Worm (Caenorhabditis elegans) whole organism, early embryonic: Measurements from ENCODE around the gene T03F6.6.

Source experiments
- F13C5.2 ChIP-seq: sonication (generic microtip); optimal IDR thresholded peaks from 2 replicates; lab custom pipeline; 2017; ENCODE audit warnings: mild to moderate bottlenecking, missing genetic modification characterization, inconsistent platforms, missing compliant biosample characterization
- ama-1 ChIP-seq: fragments of 150-350 bp; optimal IDR thresholded peaks from 2 replicates; lab custom pipeline; 2014
- ceh-13 ChIP-seq: fragments of 200-800 bp; sonication (Bioruptor generic); optimal IDR thresholded peaks from 2 replicates; lab custom pipeline; 2018; ENCODE audit warnings: mild to moderate bottlenecking, missing genetic modification characterization, missing compliant biosample characterization
- ceh-36 ChIP-seq: sonication (generic microtip); optimal IDR thresholded peaks from 2 replicates; lab custom pipeline; 2016; ENCODE audit warnings: missing genetic modification characterization, inconsistent platforms, missing compliant biosample characterization
- flt-1 ChIP-seq: fragments of 200-800 bp; sonication (Bioruptor generic); IDR thresholded peaks from 2 replicates; pipeline ENCODE4 v1.3.6; 2022; ENCODE audit warnings: missing genetic modification characterization, missing compliant biosample characterization
- hnd-1 ChIP-seq: sonication (generic microtip); optimal IDR thresholded peaks from 2 replicates; lab custom pipeline; 2016; ENCODE audit warnings: missing genetic modification characterization, missing compliant biosample characterization
- scrt-1 ChIP-seq: fragments of 200-800 bp; sonication (Bioruptor generic); IDR thresholded peaks from 2 replicates; pipeline ENCODE4 v1.3.6; 2022; ENCODE audit warnings: missing genetic modification characterization, missing compliant biosample characterization
- tbx-11 ChIP-seq: fragments of 200-800 bp; sonication (Bioruptor generic); IDR thresholded peaks from 2 replicates; pipeline ENCODE4 v1.3.6; 2022; ENCODE audit warnings: missing genetic modification characterization, missing compliant biosample characterization
- tbx-37 ChIP-seq: fragments of 200-800 bp; sonication (Bioruptor generic); conservative IDR thresholded peaks from 2 replicates; pipeline ENCODE4 v1.3.6; 2022; ENCODE audit warnings: missing genetic modification reagents, missing genetic modification characterization, missing compliant biosample characterization
- tra-4 ChIP-seq: sonication (generic microtip); optimal IDR thresholded peaks from 2 replicates; lab custom pipeline; 2017; ENCODE audit warnings: missing genetic modification characterization, missing compliant biosample characterization

DNA sequence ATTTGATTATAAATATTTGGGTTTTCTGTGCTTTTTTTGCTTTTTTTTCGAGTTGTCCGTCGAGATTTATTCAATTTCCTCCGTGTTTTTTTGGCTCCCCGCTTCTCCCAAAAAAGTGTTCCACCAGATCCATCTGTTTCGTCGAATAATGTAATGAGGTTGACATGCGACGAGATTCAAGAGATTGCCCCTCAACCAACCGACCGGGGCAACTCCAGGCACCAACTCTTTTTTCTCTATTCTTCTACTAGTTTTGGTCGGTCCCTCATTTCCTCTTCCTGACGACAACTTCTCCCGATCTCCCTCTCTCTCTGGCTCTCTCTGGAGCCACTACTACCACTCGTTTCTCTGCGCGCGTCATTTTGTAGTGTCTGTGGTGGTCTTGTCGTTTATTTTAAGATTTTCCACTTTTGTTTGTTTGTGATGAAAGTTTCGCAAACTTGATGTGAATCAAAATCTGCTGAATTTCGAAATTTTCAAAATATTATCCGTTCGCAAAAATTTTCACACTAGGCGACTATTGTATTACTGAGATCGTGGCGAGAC is 32.2 kb downstream of the T03F6.6 start:
- TF ChIP-seq hnd-1 (tag; lab: Kevin White, UChicago) (no peak), ama-1 (no peak), flt-1 (no peak), tbx-37 (GFP tag; lab: Robert Waterston, UW) (no peak), F13C5.2 (tag; lab: Kevin White, UChicago) (no peak), ceh-13 (no peak), tbx-11 (GFP tag; lab: Robert Waterston, UW) (no peak), scrt-1 (GFP tag; lab: Robert Waterston, UW) (no peak), tra-4 (tag; lab: Kevin White, UChicago) (no peak), ceh-36 (tag; lab: Kevin White, UChicago) (no peak)
